Worm (Caenorhabditis elegans): ENCODE measurements around the gene eppl-1.

Gene eppl-1

ce11 chrIV:8431567-8432458 lies 19.7 kb downstream of the eppl-1 start (continued):
- TF ChIP-seq F13H6.1 (tag; optimal IDR thresholded peaks at IDR 0.05) (no peak), K09A11.1 (tag; optimal IDR thresholded peaks at IDR 0.05; ENCODE audit: insufficient read depth) (no peak), ceh-18 (tag; optimal IDR thresholded peaks at IDR 0.05) (peak; percentile 52), dmd-4 (tag; optimal IDR thresholded peaks at IDR 0.05; ENCODE audit: borderline replicate concordance) (peak; percentile 17), hlh-15 (tag; optimal IDR thresholded peaks at IDR 0.05) (no peak), che-1 (tag; optimal IDR thresholded peaks at IDR 0.05) (peak; percentile 6), syd-9 (tag; optimal IDR thresholded peaks at IDR 0.05) (no peak), unc-86 (tag; optimal IDR thresholded peaks at IDR 0.05) (no peak), ztf-16 (tag; optimal IDR thresholded peaks at IDR 0.05) (no peak), ceh-24 (tag; optimal IDR thresholded peaks at IDR 0.05) (no peak), Y22D7AL.16 (tag; optimal IDR thresholded peaks at IDR 0.05) (no peak), sox-2 (GFP tag; IDR thresholded peaks at IDR 0.05) (no peak), unc-42 (tag; optimal IDR thresholded peaks at IDR 0.05) (peak; percentile 51), pros-1 (tag; optimal IDR thresholded peaks at IDR 0.05) (no peak), lim-6 (tag; optimal IDR thresholded peaks at IDR 0.05) (no peak), ceh-22 (tag; optimal IDR thresholded peaks at IDR 0.05) (no peak), unc-3 (GFP tag; conservative IDR thresholded peaks at IDR 0.05) (0 out of 2 replicates have a peak, but pooled peaks have one; percentile 27), unc-3 (tag; optimal IDR thresholded peaks at IDR 0.05) (no peak), ceh-2 (tag; optimal IDR thresholded peaks at IDR 0.05) (no peak), ceh-30 (tag; optimal IDR thresholded peaks at IDR 0.05) (no peak), odd-2 (tag; optimal IDR thresholded peaks at IDR 0.05) (no peak), nhr-232 (tag; optimal IDR thresholded peaks at IDR 0.05) (no peak), tbx-7 (tag; optimal IDR thresholded peaks at IDR 0.05) (no peak), hlh-6 (tag; optimal IDR thresholded peaks at IDR 0.05) (no peak), eyg-1 (tag; optimal IDR thresholded peaks at IDR 0.05) (no peak), C38D4.7 (GFP tag; optimal IDR thresholded peaks at IDR 0.05) (no peak), ceh-31 (tag; optimal IDR thresholded peaks at IDR 0.05) (peak; percentile 68), tbx-2 (tag; optimal IDR thresholded peaks at IDR 0.05) (peak; percentile 76), pax-1 (tag; optimal IDR thresholded peaks at IDR 0.05) (no peak), npax-4 (tag; optimal IDR thresholded peaks at IDR 0.05) (no peak)

DNA sequence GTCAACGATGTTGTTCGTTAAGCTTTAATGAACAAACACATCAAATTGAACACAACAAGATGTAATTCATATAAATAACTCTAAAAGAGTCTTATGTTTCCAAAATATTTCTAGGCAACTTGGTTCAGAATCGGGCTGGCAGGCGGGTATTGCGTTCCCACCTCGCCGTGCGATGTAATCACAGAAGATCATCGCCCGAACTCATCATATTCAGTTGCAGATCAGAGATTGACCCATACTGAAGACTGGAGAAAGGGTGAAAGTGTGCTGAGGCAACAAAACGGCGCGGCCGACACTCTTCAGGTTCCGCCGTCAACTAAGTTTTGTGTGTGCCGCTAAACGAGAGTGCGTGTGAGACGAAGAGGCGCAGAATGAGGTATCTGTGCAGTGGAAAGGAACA lies 23.1 kb downstream of the eppl-1 start:
- TF ChIP-seq nhr-232 (tag; optimal IDR thresholded peaks at IDR 0.05), result no peak
- TF ChIP-seq ztf-16 (tag; optimal IDR thresholded peaks at IDR 0.05), result no peak
- no peak for TF ChIP-seq ceh-9 (tag; optimal IDR thresholded peaks at IDR 0.05)
- TF ChIP-seq nfya-1 (tag; optimal IDR thresholded peaks at IDR 0.05), result peak; percentile 40
- no peak for TF ChIP-seq ttx-3 (tag; optimal IDR thresholded peaks at IDR 0.05)
- peak; percentile 27 for TF ChIP-seq C38D4.7 (GFP tag; optimal IDR thresholded peaks at IDR 0.05)
- no peak for TF ChIP-seq lim-6 (tag; optimal IDR thresholded peaks at IDR 0.05)
- peak; percentile 49 for TF ChIP-seq syd-9 (tag; optimal IDR thresholded peaks at IDR 0.05)
- no peak for TF ChIP-seq pag-3 (tag; optimal IDR thresholded peaks at IDR 0.05; ENCODE audit: borderline replicate concordance)
- peak; percentile 21 for TF ChIP-seq ceh-31 (tag; optimal IDR thresholded peaks at IDR 0.05)
- no peak for TF ChIP-seq ceh-24 (tag; optimal IDR thresholded peaks at IDR 0.05)
- no peak for TF ChIP-seq ceh-30 (tag; optimal IDR thresholded peaks at IDR 0.05)
- no peak for TF ChIP-seq ceh-48 (tag; optimal IDR thresholded peaks at IDR 0.05)
- peak; percentile 34 for TF ChIP-seq ceh-34 (tag; optimal IDR thresholded peaks at IDR 0.05)
- peak; percentile 28 for TF ChIP-seq che-1 (tag; optimal IDR thresholded peaks at IDR 0.05)
- TF ChIP-seq pat-9 (tag; optimal IDR thresholded peaks at IDR 0.05), result peak; percentile 7
- TF ChIP-seq ceh-6 (GFP tag; optimal IDR thresholded peaks at IDR 0.05), result no peak
- no peak for TF ChIP-seq hlh-15 (tag; optimal IDR thresholded peaks at IDR 0.05)
- TF ChIP-seq hlh-8 (tag; optimal IDR thresholded peaks at IDR 0.05), result no peak
- TF ChIP-seq gmeb-2 (tag; optimal IDR thresholded peaks at IDR 0.05), result no peak
- peak; percentile 52 for TF ChIP-seq dve-1 (tag; optimal IDR thresholded peaks at IDR 0.05)
- TF ChIP-seq pha-2 (tag; optimal IDR thresholded peaks at IDR 0.05), result no peak
- no peak for TF ChIP-seq C08G9.2 (tag; optimal IDR thresholded peaks at IDR 0.05)
- TF ChIP-seq npax-4 (tag; optimal IDR thresholded peaks at IDR 0.05), result no peak
- no peak for TF ChIP-seq ceh-2 (tag; optimal IDR thresholded peaks at IDR 0.05)
- no peak for TF ChIP-seq sox-2 (GFP tag; IDR thresholded peaks at IDR 0.05)
- TF ChIP-seq Y22D7AL.16 (tag; optimal IDR thresholded peaks at IDR 0.05), result no peak
- TF ChIP-seq tbx-7 (tag; optimal IDR thresholded peaks at IDR 0.05), result no peak
- no peak for TF ChIP-seq sox-4 (tag; optimal IDR thresholded peaks at IDR 0.05)
- peak; percentile 27 for TF ChIP-seq ceh-18 (tag; optimal IDR thresholded peaks at IDR 0.05)
- TF ChIP-seq ceh-19 (GFP tag; optimal IDR thresholded peaks at IDR 0.05), result no peak
- TF ChIP-seq pqm-1 (tag; optimal IDR thresholded peaks at IDR 0.05), result no peak
- TF ChIP-seq rnt-1 (tag; optimal IDR thresholded peaks at IDR 0.05), result peak; percentile 42
- peak; percentile 22 for TF ChIP-seq K02D7.2 (tag; optimal IDR thresholded peaks at IDR 0.05)
